Fruit fly (Drosophila melanogaster) whole organism, embryonic: ENCODE measurements around the gene blot.

Experiments used
- Adf1 ChIP-seq: fragments of 200-800 bp; sonication (Bioruptor generic); IDR thresholded peaks from 2 replicates; pipeline ENCODE4 v1.3.6; 2022; ENCODE audit warnings: missing biosample characterization, missing genetic modification characterization
- CG11093 ChIP-seq: fragments of 200-800 bp; sonication (Bioruptor generic); IDR thresholded peaks from 3 replicates; pipeline ENCODE4 v1.3.6; 2022; ENCODE audit warnings: missing biosample characterization, missing genetic modification characterization
- CG12071 ChIP-seq: fragments of 200-800 bp; sonication (Bioruptor generic); optimal IDR thresholded peaks from 3 replicates; lab custom pipeline; 2018; ENCODE audit warnings: missing biosample characterization, mild to moderate bottlenecking, missing genetic modification characterization
- CG14710 ChIP-seq: fragments of 200-800 bp; sonication (Bioruptor generic); optimal IDR thresholded peaks from 3 replicates; lab custom pipeline; 2019; ENCODE audit warnings: missing biosample characterization, mild to moderate bottlenecking, missing genetic modification characterization, moderate library complexity
- CG15696 ChIP-seq: fragments of 200-800 bp; sonication (Bioruptor generic); optimal IDR thresholded peaks from 2 replicates; lab custom pipeline; 2019; ENCODE audit warnings: missing biosample characterization, mild to moderate bottlenecking, missing genetic modification characterization, moderate library complexity
- CG17802 ChIP-seq: fragments of 200-800 bp; sonication (Bioruptor generic); optimal IDR thresholded peaks from 2 replicates; lab custom pipeline; 2018; ENCODE audit warnings: missing biosample characterization, mild to moderate bottlenecking, missing genetic modification characterization, moderate library complexity
- CG2116 ChIP-seq: fragments of 200-800 bp; sonication (Bioruptor generic); optimal IDR thresholded peaks from 3 replicates; lab custom pipeline; 2018; ENCODE audit warnings: missing biosample characterization, mild to moderate bottlenecking, missing genetic modification characterization
- CG3163 ChIP-seq: fragments of 200-800 bp; sonication (Bioruptor generic); optimal IDR thresholded peaks from 3 replicates; lab custom pipeline; 2016; ENCODE audit warnings: missing biosample characterization, missing genetic modification characterization
- Dref ChIP-seq: fragments of 200-800 bp; sonication (Bioruptor generic); IDR thresholded peaks from 2 replicates; pipeline ENCODE4 v1.3.6; 2022; ENCODE audit warnings: missing biosample characterization, missing genetic modification characterization
- br ChIP-seq: fragments of >200 bp; optimal IDR thresholded peaks from 2 replicates; lab custom pipeline; 2017
- jing ChIP-seq: fragments of 200-800 bp; sonication (Bioruptor generic); optimal IDR thresholded peaks from 2 replicates; lab custom pipeline; 2018; ENCODE audit warnings: missing biosample characterization, mild to moderate bottlenecking, missing genetic modification characterization
- onecut ChIP-seq: fragments of 200-800 bp; sonication (Bioruptor generic); IDR thresholded peaks from 2 replicates; pipeline ENCODE4 v1.3.6; 2022; ENCODE audit warnings: missing biosample characterization, missing genetic modification characterization
- sc ChIP-seq, 3 experiments: fragments of >200 bp in 2 of 3; fragments of 200-800 bp in 1 of 3; sonication (Bioruptor generic) in 1 of 3; optimal IDR thresholded peaks; 2 replicates in 2 of 3; 3 replicates in 1 of 3; lab custom pipeline; 2017; ENCODE audit warnings: mild to moderate bottlenecking in 1 of 3, missing biosample characterization in 1 of 3, missing genetic modification characterization in 1 of 3, missing genetic modification reagents in 1 of 3
- zfh2 ChIP-seq: fragments of 200-800 bp; sonication (Bioruptor generic); optimal IDR thresholded peaks from 2 replicates; lab custom pipeline; 2016; ENCODE audit warnings: missing biosample characterization, missing genetic modification characterization

DNA sequence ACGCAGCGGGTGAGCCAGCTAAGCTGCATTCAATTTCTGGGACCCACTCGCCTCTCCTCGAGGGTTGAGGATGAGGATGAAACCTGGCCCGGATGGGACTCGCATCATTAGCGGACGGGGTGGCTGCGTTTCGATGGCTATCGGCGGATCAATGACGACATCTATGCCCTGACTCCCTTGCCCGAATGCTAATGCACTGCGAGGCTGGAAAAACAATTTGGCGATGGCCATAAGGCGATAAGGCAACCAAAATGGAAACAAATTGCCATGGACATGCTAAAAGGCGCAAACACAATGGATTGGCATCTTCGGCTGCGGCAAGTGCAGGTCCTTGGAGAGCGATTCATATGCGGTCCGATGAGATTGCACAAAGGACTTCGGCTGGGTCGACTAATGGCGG lies 58.4 kb downstream of the blot start:
- no peak for TF ChIP-seq CG12071 (GFP tag; lab: Kevin White, UChicago)
- no peak for TF ChIP-seq sc (optimal IDR thresholded peaks at IDR 0.05; lab: Kevin White, UChicago)
- no peak for TF ChIP-seq sc (GFP tag; optimal IDR thresholded peaks at IDR 0.05; lab: Kevin White, UChicago)
- TF ChIP-seq CG11093 (GFP tag; lab: Robert Waterston, UW): no peak
- TF ChIP-seq CG3163: no peak
- no peak for TF ChIP-seq CG2116
- TF ChIP-seq CG17802 (tag; lab: Kevin White, UChicago): no peak
- TF ChIP-seq Adf1: no peak
- no peak for TF ChIP-seq zfh2
- TF ChIP-seq jing (GFP tag; lab: Kevin White, UChicago): no peak
- TF ChIP-seq Dref (GFP tag; lab: Robert Waterston, UW): no peak
- no peak for TF ChIP-seq CG14710 (tag; lab: Kevin White, UChicago)
- TF ChIP-seq br (lab: Kevin White, UChicago): no peak
- no peak for TF ChIP-seq onecut (GFP tag; lab: Robert Waterston, UW)
- TF ChIP-seq CG15696 (tag; lab: Kevin White, UChicago): no peak
